Worm (Caenorhabditis elegans) whole organism, young adult: ENCODE data around the gene F38A5.22.

Experiments
- B0261.1 ChIP-seq: sonication (generic microtip); optimal IDR thresholded peaks from 2 replicates; lab custom pipeline; 2016; ENCODE audit warnings: mild to moderate bottlenecking, missing genetic modification characterization, moderate library complexity, missing compliant biosample characterization
- C06A6.2 ChIP-seq: fragments of 200-800 bp; sonication (Bioruptor generic); conservative IDR thresholded peaks from 2 replicates; pipeline ENCODE4 v1.3.6; 2022; ENCODE audit warnings: missing genetic modification characterization, missing compliant biosample characterization
- C17E4.6 ChIP-seq: fragments of 200-800 bp; sonication (Bioruptor generic); IDR thresholded peaks from 2 replicates; pipeline ENCODE4 v1.3.6; 2022; ENCODE audit warnings: missing genetic modification reagents, missing genetic modification characterization, missing compliant biosample characterization
- F10E7.11 ChIP-seq: sonication (generic microtip); optimal IDR thresholded peaks from 2 replicates; lab custom pipeline; 2017; ENCODE audit warnings: mild to moderate bottlenecking, missing genetic modification characterization, moderate library complexity, missing compliant biosample characterization
- F57C9.4 ChIP-seq: sonication (generic microtip); optimal IDR thresholded peaks from 2 replicates; lab custom pipeline; 2017; ENCODE audit warnings: mild to moderate bottlenecking, missing genetic modification characterization, missing compliant biosample characterization
- K12H6.12 ChIP-seq: fragments of 200-800 bp; sonication (Bioruptor generic); optimal IDR thresholded peaks from 2 replicates; lab custom pipeline; 2018; ENCODE audit warnings: mild to moderate bottlenecking, missing genetic modification characterization, missing compliant biosample characterization
- T07F8.4 ChIP-seq: sonication (generic microtip); optimal IDR thresholded peaks from 2 replicates; lab custom pipeline; 2016; ENCODE audit warnings: mild to moderate bottlenecking, missing genetic modification characterization, moderate library complexity, missing compliant biosample characterization
- Y56A3A.18 ChIP-seq: fragments of 200-800 bp; sonication (Bioruptor generic); IDR thresholded peaks from 2 replicates; pipeline ENCODE4 v1.3.6; 2022; ENCODE audit warnings: missing genetic modification reagents, missing genetic modification characterization, missing compliant biosample characterization
- ZK185.1 ChIP-seq: sonication (generic microtip); optimal IDR thresholded peaks from 2 replicates; lab custom pipeline; 2016; ENCODE audit warnings: mild to moderate bottlenecking, missing genetic modification characterization, missing compliant biosample characterization; ENCODE audit not compliant: poor library complexity, severe bottlenecking
- cebp-1 ChIP-seq, 2 experiments: fragments of 200-800 bp in 1 of 2; sonication (Bioruptor generic) in 1 of 2; sonication (generic microtip) in 1 of 2; IDR thresholded peaks in 1 of 2; optimal IDR thresholded peaks in 1 of 2; 2 replicates each; pipeline versions ENCODE4 v1.3.6 to Lab custom; 2017 to 2022; ENCODE audit warnings: missing compliant biosample characterization in 2 of 2, missing genetic modification characterization in 2 of 2, mild to moderate bottlenecking in 1 of 2, missing genetic modification reagents in 1 of 2, moderate library complexity in 1 of 2
- ceh-91 ChIP-seq: fragments of 200-800 bp; sonication (Bioruptor generic); IDR thresholded peaks from 2 replicates; pipeline ENCODE4 v1.3.6; 2022; ENCODE audit warnings: missing genetic modification reagents, missing genetic modification characterization, missing compliant biosample characterization
- chd-7 ChIP-seq: sonication (generic microtip); optimal IDR thresholded peaks from 2 replicates; lab custom pipeline; 2016; ENCODE audit warnings: mild to moderate bottlenecking, missing genetic modification characterization, moderate library complexity, missing compliant biosample characterization
- hrde-1 ChIP-seq: sonication (generic microtip); optimal IDR thresholded peaks from 2 replicates; lab custom pipeline; 2016; ENCODE audit warnings: missing genetic modification characterization, mild to moderate bottlenecking, missing compliant biosample characterization, moderate library complexity, missing genotype, missing genetic modification reagents, borderline replicate concordance
- hsf-1 ChIP-seq: fragments of 200-800 bp; sonication (Bioruptor generic); IDR thresholded peaks from 2 replicates; pipeline ENCODE4 v1.3.6; 2022; ENCODE audit warnings: missing genetic modification reagents, missing genetic modification characterization, missing compliant biosample characterization
- let-526 ChIP-seq: fragments of 200-800 bp; sonication (Bioruptor generic); IDR thresholded peaks from 2 replicates; pipeline ENCODE4 v1.3.6; 2022; ENCODE audit warnings: missing genetic modification reagents, missing genetic modification characterization, missing compliant biosample characterization
- lin-26 ChIP-seq: fragments of 200-800 bp; sonication (Bioruptor generic); IDR thresholded peaks from 2 replicates; pipeline ENCODE4 v1.3.6; 2022; ENCODE audit warnings: missing genetic modification reagents, missing genetic modification characterization, missing compliant biosample characterization
- lin-54 ChIP-seq: fragments of 200-800 bp; sonication (Bioruptor generic); optimal IDR thresholded peaks from 2 replicates; lab custom pipeline; 2018; ENCODE audit warnings: mild to moderate bottlenecking, missing genetic modification characterization, missing compliant biosample characterization
- madf-10 ChIP-seq: sonication (generic microtip); optimal IDR thresholded peaks from 2 replicates; lab custom pipeline; 2016; ENCODE audit warnings: mild to moderate bottlenecking, missing genetic modification characterization, missing compliant biosample characterization
- nhr-120 ChIP-seq: fragments of 200-800 bp; sonication (Bioruptor generic); IDR thresholded peaks from 2 replicates; pipeline ENCODE4 v1.3.6; 2022; ENCODE audit warnings: missing genetic modification characterization, missing compliant biosample characterization
- nhr-27 ChIP-seq: fragments of 200-800 bp; sonication (Bioruptor generic); optimal IDR thresholded peaks from 2 replicates; lab custom pipeline; 2018; ENCODE audit warnings: mild to moderate bottlenecking, missing genetic modification characterization, moderate library complexity, missing compliant biosample characterization
- nhr-80 ChIP-seq: sonication (generic microtip); optimal IDR thresholded peaks from 2 replicates; lab custom pipeline; 2016; ENCODE audit warnings: missing genetic modification characterization, missing compliant biosample characterization
- rcor-1 ChIP-seq: fragments of 200-800 bp; sonication (Bioruptor generic); IDR thresholded peaks from 2 replicates; pipeline ENCODE4 v1.3.6; 2022; ENCODE audit warnings: missing genetic modification reagents, missing genetic modification characterization, missing compliant biosample characterization
- rec-8 ChIP-seq, 2 experiments: sonication (generic microtip); optimal IDR thresholded peaks; 2 replicates each; lab custom pipeline; 2016; ENCODE audit warnings: mild to moderate bottlenecking in 2 of 2, missing genetic modification characterization in 2 of 2, missing genetic modification reagents in 2 of 2, missing genotype in 2 of 2, missing biosample characterization in 1 of 2, missing compliant biosample characterization in 1 of 2, moderate library complexity in 1 of 2
- repo-1 ChIP-seq: sonication (generic microtip); optimal IDR thresholded peaks from 2 replicates; lab custom pipeline; 2017; ENCODE audit warnings: mild to moderate bottlenecking, missing genetic modification characterization, missing compliant biosample characterization
- sdz-38 ChIP-seq: sonication (generic microtip); optimal IDR thresholded peaks from 2 replicates; lab custom pipeline; 2016; ENCODE audit warnings: missing genotype, missing genetic modification characterization, missing compliant biosample characterization
- snpc-1.1 ChIP-seq: sonication (generic microtip); optimal IDR thresholded peaks from 2 replicates; lab custom pipeline; 2017; ENCODE audit warnings: missing genetic modification characterization, mild to moderate bottlenecking, missing compliant biosample characterization, antibody characterized with exemption, moderate library complexity, missing genotype, missing genetic modification reagents; ENCODE audit not compliant: insufficient read depth
- somi-1 ChIP-seq: fragments of 200-800 bp; sonication (Bioruptor generic); optimal IDR thresholded peaks from 2 replicates; lab custom pipeline; 2018; ENCODE audit warnings: mild to moderate bottlenecking, missing genetic modification characterization, missing compliant biosample characterization
- sptf-2 ChIP-seq: fragments of 200-800 bp; sonication (Bioruptor generic); optimal IDR thresholded peaks from 2 replicates; lab custom pipeline; 2018; ENCODE audit warnings: mild to moderate bottlenecking, missing genetic modification characterization, missing compliant biosample characterization
- tbx-9 ChIP-seq: sonication (generic microtip); optimal IDR thresholded peaks from 2 replicates; lab custom pipeline; 2016; ENCODE audit warnings: borderline replicate concordance, missing genetic modification characterization, inconsistent platforms, missing compliant biosample characterization
- xnd-1 ChIP-seq: sonication (generic microtip); optimal IDR thresholded peaks from 2 replicates; lab custom pipeline; 2016; ENCODE audit warnings: missing genotype, missing genetic modification reagents, missing genetic modification characterization, missing compliant biosample characterization
- zim-3 ChIP-seq: sonication (generic microtip); optimal IDR thresholded peaks from 2 replicates; lab custom pipeline; 2017; ENCODE audit warnings: mild to moderate bottlenecking, missing genetic modification characterization, moderate library complexity, missing compliant biosample characterization

F38A5.22 gene

ce11 chrIV:6613296-6613695 is 17.6 kb upstream of the F38A5.22 start, which contains the start of gene drh-1 (continued):
- TF ChIP-seq hsf-1 (GFP tag; lab: Robert Waterston, UW) (peak; percentile 45; the same call in 1 of the 2 replicates), chd-7 (tag; lab: Kevin White, UChicago) (no peak)

- TF ChIP-seq Y56A3A.18 (no peak), xnd-1 (tag; lab: Kevin White, UChicago) (no peak), nhr-80 (peak; percentile 6)
- TF ChIP-seq, all 124 proteins: peak for 1
These were observed 11.3 kb upstream of the F38A5.22 start for ce11 chrIV:6607059-6607458.

- TF ChIP-seq nhr-120 (no peak), T07F8.4 (tag; lab: Kevin White, UChicago) (no peak), cebp-1 (GFP tag; IDR thresholded peaks at IDR 0.05; lab: Robert Waterston, UW) (no peak), cebp-1 (tag; optimal IDR thresholded peaks at IDR 0.05; lab: Kevin White, UChicago) (peak; percentile 5)
These were observed 10.8 kb upstream of the F38A5.22 start for ce11 chrIV:6606587-6606986.

- TF ChIP-seq hrde-1 (tag; lab: Kevin White, UChicago) = no peak
- TF ChIP-seq tbx-9 = no peak
- TF ChIP-seq sdz-38 (tag; lab: Kevin White, UChicago) = no peak
- no peak for TF ChIP-seq B0261.1 (tag; lab: Kevin White, UChicago)
- TF ChIP-seq somi-1 (GFP tag; lab: Kevin White, UChicago) = no peak
- TF ChIP-seq ceh-91 (GFP tag; lab: Robert Waterston, UW) = no peak
- no peak for TF ChIP-seq K12H6.12 (tag; lab: Kevin White, UChicago)
- TF ChIP-seq repo-1 (tag; lab: Kevin White, UChicago) = no peak
- no peak for TF ChIP-seq C06A6.2 (GFP tag; lab: Robert Waterston, UW)
- no peak for TF ChIP-seq let-526 (GFP tag; lab: Robert Waterston, UW)
- no peak for TF ChIP-seq madf-10
- no peak for TF ChIP-seq T07F8.4 (tag; lab: Kevin White, UChicago)
- no peak for TF ChIP-seq nhr-27 (tag; lab: Kevin White, UChicago)
- TF ChIP-seq lin-54 = no peak
- no peak for TF ChIP-seq sptf-2 (GFP tag; lab: Kevin White, UChicago)
- TF ChIP-seq rcor-1 (GFP tag; lab: Robert Waterston, UW) = no peak
- TF ChIP-seq F57C9.4 (tag; lab: Kevin White, UChicago) = no peak
- TF ChIP-seq C17E4.6 (GFP tag; lab: Robert Waterston, UW) = no peak
- no peak for TF ChIP-seq F10E7.11 (tag; lab: Kevin White, UChicago)
- no peak for TF ChIP-seq ZK185.1 (tag; lab: Kevin White, UChicago)
These were observed 10.1 kb upstream of the F38A5.22 start, which contains the start of gene nstp-2 for ce11 chrIV:6605863-6606262. TSS of gene nstp-2 (minus strand) at chrIV:6606188.

- TF ChIP-seq repo-1 (tag; lab: Kevin White, UChicago) = peak; percentile 53
- TF ChIP-seq lin-54 = no peak
- TF ChIP-seq F57C9.4 (tag; lab: Kevin White, UChicago) = no peak
- TF ChIP-seq zim-3 (tag; lab: Kevin White, UChicago) = no peak
- TF ChIP-seq hrde-1 (tag; lab: Kevin White, UChicago) = no peak
- TF ChIP-seq chd-7 (tag; lab: Kevin White, UChicago) = peak; percentile 8
- TF ChIP-seq lin-26 (GFP tag; lab: Robert Waterston, UW) = no peak
- TF ChIP-seq snpc-1.1 (tag; lab: Kevin White, UChicago) = no peak
- TF ChIP-seq rec-8 (tag; optimal IDR thresholded peaks at IDR 0.05; lab: Kevin White, UChicago) = no peak
These were observed 7.8 kb upstream of the F38A5.22 start for ce11 chrIV:6603549-6603948.
